Fruit fly (Drosophila melanogaster): ENCODE data around the gene Pfdn6.

- TF ChIP-seq CG34367 (tag; optimal IDR thresholded peaks at IDR 0.05) (no peak), fd96Ca (GFP tag; IDR thresholded peaks at IDR 0.05) (0 out of 3 replicates have a peak, but pooled peaks have one; percentile 8), CG15710 (tag; optimal IDR thresholded peaks at IDR 0.05) (no peak), CG4496 (GFP tag; IDR thresholded peaks at IDR 0.05) (no peak; the same call in 1 of the 3 replicates), CG9948 (tag; optimal IDR thresholded peaks at IDR 0.05) (no peak), CG13204 (GFP tag; optimal IDR thresholded peaks at IDR 0.05) (no peak), EcR (GFP tag; optimal IDR thresholded peaks at IDR 0.05) (no peak), CG10348 (GFP tag; IDR thresholded peaks at IDR 0.05) (no peak), CG17806 (tag; optimal IDR thresholded peaks at IDR 0.05) (no peak)
Observed at dm6 chr3L:19929051-19929718, 5.7 kb downstream of the Pfdn6 start.
